Worm (Caenorhabditis elegans) whole organism, midembryonic: Measurements from ENCODE around the gene W03G11.3.

Experiments
- T22C8.4 ChIP-seq: fragments of 200-800 bp; sonication (Bioruptor generic); IDR thresholded peaks from 2 replicates; pipeline ENCODE4 v1.3.6; 2022; ENCODE audit warnings: missing genetic modification characterization, missing compliant biosample characterization
- cog-1 ChIP-seq: sonication (generic microtip); optimal IDR thresholded peaks from 2 replicates; lab custom pipeline; 2016; ENCODE audit warnings: missing genetic modification characterization, missing compliant biosample characterization
- flt-1 ChIP-seq: fragments of 200-800 bp; sonication (Bioruptor generic); IDR thresholded peaks from 2 replicates; pipeline ENCODE4 v1.3.6; 2022; ENCODE audit warnings: missing genetic modification characterization, missing compliant biosample characterization
- klf-2 ChIP-seq: fragments of 200-800 bp; sonication (Bioruptor generic); conservative IDR thresholded peaks from 2 replicates; pipeline ENCODE4 v1.3.6; 2022; ENCODE audit warnings: missing genetic modification reagents, missing genetic modification characterization, missing compliant biosample characterization
- med-1 ChIP-seq: sonication (generic microtip); optimal IDR thresholded peaks from 2 replicates; lab custom pipeline; 2017; ENCODE audit warnings: missing genetic modification characterization, mild to moderate bottlenecking, missing compliant biosample characterization, antibody characterized with exemption, missing genetic modification reagents; ENCODE audit not compliant: insufficient read depth
- ref-1 ChIP-seq: fragments of 200-800 bp; sonication (Bioruptor generic); conservative IDR thresholded peaks from 2 replicates; pipeline ENCODE4 v1.3.6; 2022; ENCODE audit warnings: missing genetic modification reagents, missing genetic modification characterization, missing compliant biosample characterization
- ztf-23 ChIP-seq: fragments of 200-800 bp; sonication (Bioruptor generic); IDR thresholded peaks from 2 replicates; pipeline ENCODE4 v1.3.6; 2022; ENCODE audit warnings: missing genetic modification reagents, missing genetic modification characterization, missing compliant biosample characterization
- ztf-29 ChIP-seq: fragments of 200-800 bp; sonication (Bioruptor generic); IDR thresholded peaks from 2 replicates; pipeline ENCODE4 v1.3.6; 2022; ENCODE audit warnings: missing genetic modification reagents, missing genetic modification characterization, missing compliant biosample characterization

ce11 chrX:12095200-12095599, 8.4 kb downstream of the W03G11.3 start:
- TF ChIP-seq ztf-29 (no peak), ztf-23 (GFP tag; lab: Robert Waterston, UW) (no peak), ref-1 (GFP tag; lab: Robert Waterston, UW) (no peak), T22C8.4 (no peak), klf-2 (GFP tag; lab: Robert Waterston, UW) (no peak), flt-1 (GFP tag; lab: Robert Waterston, UW) (no peak), med-1 (GFP tag; lab: Kevin White, UChicago) (no peak), cog-1 (tag; lab: Kevin White, UChicago) (no peak)
